Worm (Caenorhabditis elegans) whole organism, mixed stage, embryonic: ENCODE results near the gene btb-22.
"Not testable (repeated sequence)": the region's sequence is repeated elsewhere in the genome, so short reads cannot be mapped to it uniquely, and the experiment has no call there.

ENCODE experiments used
- blmp-1 ChIP-seq: fragments of 150-350 bp; optimal IDR thresholded peaks from 2 replicates; lab custom pipeline; 2014; ENCODE audit warnings: missing biosample characterization, missing genetic modification characterization
- ceh-39 ChIP-seq: fragments of 150-350 bp; optimal IDR thresholded peaks from 2 replicates; lab custom pipeline; 2014; ENCODE audit warnings: missing biosample characterization, missing genetic modification characterization
- ceh-43 ChIP-seq: fragments of 200-800 bp; sonication (Bioruptor generic); optimal IDR thresholded peaks from 2 replicates; lab custom pipeline; 2018; ENCODE audit warnings: mild to moderate bottlenecking, missing genetic modification characterization, moderate library complexity, missing compliant biosample characterization
- ces-1 ChIP-seq: fragments of 150-350 bp; optimal IDR thresholded peaks from 2 replicates; lab custom pipeline; 2014; ENCODE audit warnings: missing biosample characterization, missing genetic modification reagents, missing genetic modification characterization
- cnd-1 ChIP-seq: fragments of 200-800 bp; sonication (Bioruptor generic); optimal IDR thresholded peaks from 2 replicates; lab custom pipeline; 2018; ENCODE audit warnings: mild to moderate bottlenecking, missing genetic modification characterization, missing compliant biosample characterization
- elt-1 ChIP-seq: sonication (generic microtip); optimal IDR thresholded peaks from 2 replicates; lab custom pipeline; 2017; ENCODE audit warnings: missing genetic modification characterization, mild to moderate bottlenecking, missing compliant biosample characterization, antibody characterized with exemption, moderate library complexity, borderline replicate concordance; ENCODE audit not compliant: insufficient read depth
- elt-3 ChIP-seq: fragments of 150-350 bp; optimal IDR thresholded peaks from 2 replicates; lab custom pipeline; 2014; ENCODE audit warnings: missing biosample characterization, missing genetic modification characterization
- flh-1 ChIP-seq: fragments of 200-800 bp; sonication (Bioruptor generic); optimal IDR thresholded peaks from 2 replicates; lab custom pipeline; 2018; ENCODE audit warnings: mild to moderate bottlenecking, missing genetic modification characterization, moderate library complexity, missing compliant biosample characterization
- ham-2 ChIP-seq: fragments of 200-800 bp; sonication (Bioruptor generic); optimal IDR thresholded peaks from 2 replicates; lab custom pipeline; 2018; ENCODE audit warnings: mild to moderate bottlenecking, missing genetic modification characterization, missing compliant biosample characterization
- hlh-1 ChIP-seq: fragments of 150-350 bp; optimal IDR thresholded peaks from 2 replicates; lab custom pipeline; 2014; ENCODE audit warnings: missing biosample characterization, missing genetic modification reagents, missing genetic modification characterization
- lin-13 ChIP-seq: fragments of 150-350 bp; optimal IDR thresholded peaks from 2 replicates; lab custom pipeline; 2014; ENCODE audit warnings: missing biosample characterization, missing genetic modification characterization
- lsy-2 ChIP-seq: fragments of 150-350 bp; optimal IDR thresholded peaks from 2 replicates; lab custom pipeline; 2014; ENCODE audit warnings: missing biosample characterization, missing genetic modification characterization
- mls-2 ChIP-seq: sonication (generic microtip); optimal IDR thresholded peaks from 2 replicates; lab custom pipeline; 2016; ENCODE audit warnings: mild to moderate bottlenecking, missing genetic modification characterization, moderate library complexity, missing compliant biosample characterization
- nhr-12 ChIP-seq: fragments of 150-350 bp; optimal IDR thresholded peaks from 2 replicates; lab custom pipeline; 2014; ENCODE audit warnings: missing biosample characterization, missing genetic modification characterization
- nhr-2 ChIP-seq: fragments of 150-350 bp; optimal IDR thresholded peaks from 2 replicates; lab custom pipeline; 2014; ENCODE audit warnings: missing biosample characterization, missing genetic modification characterization
- nhr-237 ChIP-seq: fragments of 150-350 bp; optimal IDR thresholded peaks from 2 replicates; lab custom pipeline; 2014; ENCODE audit warnings: missing biosample characterization, missing genetic modification characterization
- pha-4 ChIP-seq: fragments of 150-350 bp; optimal IDR thresholded peaks from 2 replicates; lab custom pipeline; 2018; ENCODE audit warnings: missing biosample characterization, missing genetic modification reagents, missing genetic modification characterization
- sem-2 ChIP-seq: fragments of 200-800 bp; sonication (Bioruptor generic); optimal IDR thresholded peaks from 2 replicates; lab custom pipeline; 2018; ENCODE audit warnings: mild to moderate bottlenecking, missing genetic modification characterization, missing compliant biosample characterization
- snpc-4 ChIP-seq: fragments of 150-350 bp; optimal IDR thresholded peaks from 2 replicates; lab custom pipeline; 2014; ENCODE audit warnings: missing biosample characterization, missing genetic modification characterization
- sptf-1 ChIP-seq: sonication (generic microtip); optimal IDR thresholded peaks from 2 replicates; lab custom pipeline; 2017; ENCODE audit warnings: mild to moderate bottlenecking, missing genetic modification characterization, moderate library complexity, missing compliant biosample characterization
- tbx-8 ChIP-seq: fragments of 200-800 bp; sonication (Bioruptor generic); optimal IDR thresholded peaks from 2 replicates; lab custom pipeline; 2018; ENCODE audit warnings: mild to moderate bottlenecking, missing genetic modification characterization, moderate library complexity, missing compliant biosample characterization
- unc-120 ChIP-seq: sonication (generic microtip); optimal IDR thresholded peaks from 2 replicates; lab custom pipeline; 2017; ENCODE audit warnings: missing genetic modification characterization, missing compliant biosample characterization; ENCODE audit not compliant: poor library complexity, severe bottlenecking
- unc-39 ChIP-seq: fragments of 150-350 bp; optimal IDR thresholded peaks from 2 replicates; lab custom pipeline; 2014; ENCODE audit warnings: missing biosample characterization, missing genetic modification characterization
- unc-62 ChIP-seq: fragments of 150-350 bp; optimal IDR thresholded peaks from 2 replicates; lab custom pipeline; 2014; ENCODE audit warnings: missing biosample characterization, missing genetic modification reagents, missing genetic modification characterization
- zip-8 ChIP-seq: fragments of 150-350 bp; optimal IDR thresholded peaks from 2 replicates; lab custom pipeline; 2014; ENCODE audit warnings: missing biosample characterization, missing genetic modification characterization
- ztf-11 ChIP-seq: fragments of 150-350 bp; optimal IDR thresholded peaks from 2 replicates; lab custom pipeline; 2014; ENCODE audit warnings: missing biosample characterization, missing genetic modification characterization

Gene btb-22

DNA sequence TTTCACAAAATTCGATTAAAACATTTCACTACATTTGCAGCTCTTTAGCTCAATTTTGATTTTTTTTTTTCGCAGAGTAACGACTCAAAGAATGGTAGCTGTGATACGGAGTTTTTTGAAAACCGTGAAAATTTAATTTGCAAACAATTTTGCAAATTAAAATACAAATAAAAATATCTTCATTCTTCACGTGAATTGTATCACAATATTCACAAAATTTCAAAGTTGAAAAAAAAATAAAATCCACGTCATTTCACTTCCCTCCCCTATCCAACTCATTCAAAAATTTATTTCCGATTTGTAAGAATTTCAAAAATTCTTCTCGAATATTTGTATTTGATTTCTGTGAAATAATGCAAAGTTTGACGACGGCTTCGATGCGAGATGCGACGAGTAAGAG is 20.9 kb upstream of the btb-22 start, which contains the start of gene wht-4:
TSS of gene wht-4 (plus strand) at position 301 of the 400 bp plus-strand sequence.
- TF ChIP-seq ham-2 (GFP tag; lab: Kevin White, UChicago) = no peak
- TF ChIP-seq sem-2 (GFP tag; lab: Kevin White, UChicago) = no peak
- TF ChIP-seq nhr-2 (tag; lab: Kevin White, UChicago) = no peak
- no peak for TF ChIP-seq pha-4 (tag; lab: Kevin White, UChicago)
- TF ChIP-seq ces-1 (GFP tag; lab: Kevin White, UChicago) = no peak
- no peak for TF ChIP-seq nhr-237 (tag; lab: Kevin White, UChicago)
- TF ChIP-seq cnd-1 (tag; lab: Kevin White, UChicago) = no peak
- no peak for TF ChIP-seq lsy-2

DNA sequence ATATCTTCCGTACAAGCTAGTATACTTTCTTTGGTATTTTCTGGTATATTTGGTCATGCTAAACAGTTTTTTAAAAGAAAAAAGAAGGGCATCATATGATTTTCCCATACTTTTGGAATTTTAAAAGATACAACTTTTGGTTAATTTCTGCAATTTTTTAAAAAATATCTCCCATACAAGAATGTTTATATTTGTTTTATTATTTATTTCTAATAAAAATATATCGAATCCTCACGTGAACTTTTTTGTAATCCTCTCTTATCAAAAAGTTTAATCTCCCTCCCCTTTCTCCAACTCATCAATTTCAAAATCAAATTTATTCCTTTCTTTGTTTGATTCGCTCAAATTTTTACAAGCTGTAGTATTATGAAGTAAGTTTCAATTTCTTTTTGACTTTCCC is 17.2 kb upstream of the btb-22 start, which contains the start of gene nep-13:
TSS of gene nep-13 (plus strand) at position 301 of the 400 bp plus-strand sequence.
- TF ChIP-seq ces-1 (GFP tag; lab: Kevin White, UChicago) (no peak), elt-3 (tag; lab: Kevin White, UChicago) (no peak), unc-120 (tag; lab: Kevin White, UChicago) (no peak), cnd-1 (tag; lab: Kevin White, UChicago) (no peak)

DNA sequence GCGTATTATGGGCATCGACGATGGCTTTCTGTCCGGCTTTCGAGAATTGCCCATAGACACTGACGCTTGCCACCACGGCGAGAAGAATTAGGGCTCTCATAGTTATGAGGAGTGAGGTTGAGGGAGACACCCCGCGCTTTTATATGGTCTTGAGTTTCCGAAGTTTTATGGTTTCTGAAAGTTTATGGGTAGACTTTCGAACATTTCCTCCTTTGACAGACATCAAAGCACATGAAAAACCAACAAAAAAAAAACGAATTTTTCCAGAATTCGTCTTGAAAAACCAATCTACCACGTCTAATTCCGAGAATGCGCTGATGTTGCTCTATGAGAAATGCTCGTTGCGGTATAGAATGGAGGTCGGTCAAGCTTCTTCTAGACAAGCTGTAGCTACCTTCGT is 15.0 kb upstream of the btb-22 start, which contains the start of gene scl-15:
TSS of gene scl-15 (minus strand) at position 101 of the 400 bp plus-strand sequence.
- TF ChIP-seq nhr-12 (tag; lab: Kevin White, UChicago) = no peak
- TF ChIP-seq snpc-4 (tag; lab: Kevin White, UChicago) = no peak
- no peak for TF ChIP-seq tbx-8 (GFP tag; lab: Kevin White, UChicago)
- TF ChIP-seq blmp-1 (tag; lab: Kevin White, UChicago) = no peak
- TF ChIP-seq mls-2 (tag; lab: Kevin White, UChicago) = no peak

DNA sequence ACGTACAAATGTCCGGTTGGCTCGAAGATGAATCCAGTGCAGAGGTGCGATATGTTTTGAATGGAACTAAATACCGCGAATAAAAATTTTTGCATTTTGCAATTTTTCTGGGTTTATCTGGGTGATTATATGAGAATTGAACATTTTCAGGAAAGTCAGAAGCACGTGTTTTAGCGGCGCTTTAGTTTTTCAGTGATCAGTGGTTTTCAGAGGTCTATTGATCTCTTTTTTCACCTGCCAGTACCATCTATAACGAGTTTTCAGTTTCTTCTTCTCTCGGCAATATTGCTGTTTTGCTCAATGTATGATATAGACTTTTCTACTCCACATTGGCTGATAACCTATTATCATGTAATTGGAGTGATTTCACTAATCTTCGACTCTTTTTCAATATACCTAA is 12.5 kb upstream of the btb-22 start, which contains the start of gene sri-63:
TSS of gene sri-63 (plus strand) at position 301 of the 400 bp plus-strand sequence.
- TF ChIP-seq ceh-39 (tag; lab: Kevin White, UChicago) = no peak
- no peak for TF ChIP-seq nhr-12 (tag; lab: Kevin White, UChicago)
- TF ChIP-seq zip-8 = no peak
- no peak for TF ChIP-seq ztf-11 (tag; lab: Kevin White, UChicago)
- no peak for TF ChIP-seq ces-1 (GFP tag; lab: Kevin White, UChicago)
- no peak for TF ChIP-seq ceh-43
- TF ChIP-seq sptf-1 = no peak
- TF ChIP-seq unc-62 (GFP tag; lab: Kevin White, UChicago) = no peak
- TF ChIP-seq nhr-237 (tag; lab: Kevin White, UChicago) = no peak
- no peak for TF ChIP-seq nhr-2 (tag; lab: Kevin White, UChicago)
- TF ChIP-seq ham-2 (GFP tag; lab: Kevin White, UChicago) = no peak
- no peak for TF ChIP-seq lin-13 (tag; lab: Kevin White, UChicago)

DNA sequence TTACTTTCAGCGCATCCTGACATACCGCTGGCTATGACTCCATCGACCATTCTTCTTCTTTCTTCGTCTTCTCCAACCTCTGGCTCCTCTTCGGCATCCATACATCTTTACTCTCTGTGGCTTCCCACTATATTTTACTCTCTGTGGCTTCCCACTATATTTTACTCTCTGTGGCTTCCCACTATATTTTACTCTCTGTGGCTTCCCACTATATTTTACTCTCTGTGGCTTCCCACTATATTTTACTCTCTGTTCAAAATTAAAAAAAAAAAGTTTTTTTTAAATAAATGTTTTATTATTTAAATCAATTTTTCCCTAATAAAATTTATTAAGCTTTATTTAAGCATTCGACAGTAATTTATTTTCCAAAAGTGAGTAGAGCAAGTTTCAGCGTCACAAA is 9.0 kb upstream of the btb-22 start, which contains the start of gene F39E9.14:
TSS of gene F39E9.14 (minus strand) at position 101 of the 400 bp plus-strand sequence.
- TF ChIP-seq sem-2 (GFP tag; lab: Kevin White, UChicago); unc-39; flh-1: not testable (repeated sequence)

DNA sequence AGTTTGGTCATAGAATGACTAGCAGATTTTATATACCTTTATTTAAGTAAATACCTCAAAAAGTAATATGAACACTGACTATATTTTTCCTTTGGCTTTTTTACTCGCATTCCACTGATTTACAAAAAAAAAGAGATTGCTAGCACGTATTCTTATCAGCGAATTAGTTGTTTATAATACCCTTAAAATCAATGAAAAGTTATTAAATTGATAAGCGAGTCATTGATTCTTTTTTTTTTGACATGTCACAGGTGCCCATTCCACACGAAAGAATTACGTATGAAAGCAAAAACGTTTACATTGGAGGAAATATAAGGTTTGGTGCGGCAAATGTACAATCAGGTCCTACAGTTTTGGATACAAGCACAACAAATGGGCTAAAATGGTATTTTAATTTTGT is 4.4 kb upstream of the btb-22 start, which contains the start of gene btb-17:
TSS of gene btb-17 (plus strand) at position 213 of the 400 bp plus-strand sequence.
- no peak for TF ChIP-seq pha-4 (tag; lab: Kevin White, UChicago)
- TF ChIP-seq unc-120 (tag; lab: Kevin White, UChicago) = no peak
- TF ChIP-seq sem-2 (GFP tag; lab: Kevin White, UChicago) = no peak
- no peak for TF ChIP-seq hlh-1 (tag; lab: Kevin White, UChicago)
- TF ChIP-seq mls-2 (tag; lab: Kevin White, UChicago) = no peak
- TF ChIP-seq lin-13 (tag; lab: Kevin White, UChicago) = no peak
- no peak for TF ChIP-seq snpc-4 (tag; lab: Kevin White, UChicago)
- no peak for TF ChIP-seq elt-1
- no peak for TF ChIP-seq ham-2 (GFP tag; lab: Kevin White, UChicago)

DNA sequence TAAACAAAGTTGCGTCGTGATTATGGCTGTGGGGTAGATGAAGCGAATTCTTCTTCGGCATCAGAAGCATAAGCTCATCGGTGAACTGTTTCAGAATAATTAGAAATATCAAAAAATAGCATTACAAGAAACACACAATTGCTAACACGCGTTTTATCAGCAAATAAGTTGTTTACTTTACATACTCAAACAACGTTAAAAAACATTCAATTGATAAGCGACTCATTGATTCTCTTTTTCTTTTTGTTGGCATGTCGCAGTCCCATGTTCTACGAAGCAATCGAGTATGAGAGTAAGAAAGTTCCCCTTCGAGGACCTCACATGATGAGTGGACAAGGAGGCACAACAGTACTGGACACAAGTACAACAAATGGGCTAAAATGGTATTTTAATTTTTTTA is 2.9 kb upstream of the btb-22 start, which contains the start of gene btb-16:
TSS of gene btb-16 (plus strand) at position 240 of the 400 bp plus-strand sequence.
- TF ChIP-seq tbx-8 (GFP tag; lab: Kevin White, UChicago) (no peak), flh-1 (no peak), nhr-237 (tag; lab: Kevin White, UChicago) (no peak)
